Worm (Caenorhabditis elegans): ENCODE measurements around the gene scl-23.
"Not testable (repeated sequence)": the region's sequence is repeated elsewhere in the genome, so short reads cannot be mapped to it uniquely, and the experiment has no call there.

ce11 chrIV:61448-61847 lies 28.4 kb downstream of the scl-23 start, which contains the start of gene T05C7.7:
- TF ChIP-seq F57A8.1 (GFP tag; optimal IDR thresholded peaks at IDR 0.05); let-607 (tag; optimal IDR thresholded peaks at IDR 0.05); F52B5.7 (tag; optimal IDR thresholded peaks at IDR 0.05); madf-8 (GFP tag; conservative IDR thresholded peaks at IDR 0.05); lin-40 (tag; optimal IDR thresholded peaks at IDR 0.05); ZK185.1 (tag; optimal IDR thresholded peaks at IDR 0.05; ENCODE audit: poor library complexity, severe bottlenecking); aptf-2 (GFP tag; conservative IDR thresholded peaks at IDR 0.05); nfya-2 (GFP tag; IDR thresholded peaks at IDR 0.05): not testable (repeated sequence)
